Worm (Caenorhabditis elegans) whole organism, L2 larva: ENCODE results near the gene acy-2.

ENCODE experiments used
- C34F6.9 ChIP-seq: fragments of 150-350 bp; optimal IDR thresholded peaks from 2 replicates; lab custom pipeline; 2014; ENCODE audit warnings: missing biosample characterization, missing genetic modification characterization
- R02D3.7 ChIP-seq: fragments of 150-350 bp; optimal IDR thresholded peaks from 2 replicates; lab custom pipeline; 2014; ENCODE audit warnings: missing biosample characterization, missing genetic modification characterization
- ama-1 ChIP-seq: fragments of 150-350 bp; optimal IDR thresholded peaks from 2 replicates; lab custom pipeline; 2018; ENCODE audit warnings: inconsistent platforms
- elt-1 ChIP-seq: fragments of 150-350 bp; optimal IDR thresholded peaks from 2 replicates; lab custom pipeline; 2014; ENCODE audit warnings: missing biosample characterization, missing genetic modification characterization
- lsy-2 ChIP-seq, 2 experiments: fragments of 150-350 bp in 1 of 2; sonication (generic microtip) in 1 of 2; optimal IDR thresholded peaks; 2 replicates each; lab custom pipeline; 2014 to 2017; ENCODE audit warnings: missing biosample characterization in 2 of 2, missing genetic modification characterization in 2 of 2
- nhr-10 ChIP-seq: sonication (generic microtip); optimal IDR thresholded peaks from 2 replicates; lab custom pipeline; 2017; ENCODE audit warnings: missing biosample characterization, missing genetic modification characterization
- nhr-237 ChIP-seq: fragments of 150-350 bp; optimal IDR thresholded peaks from 2 replicates; lab custom pipeline; 2014; ENCODE audit warnings: missing biosample characterization, missing genetic modification characterization
- skn-1 ChIP-seq: sonication (generic microtip); optimal IDR thresholded peaks from 2 replicates; lab custom pipeline; 2017; ENCODE audit warnings: missing biosample characterization, missing genetic modification characterization
- zag-1 ChIP-seq: fragments of 150-350 bp; optimal IDR thresholded peaks from 2 replicates; lab custom pipeline; 2014; ENCODE audit warnings: missing biosample characterization, missing genetic modification characterization
- ztf-4 ChIP-seq: fragments of 150-350 bp; optimal IDR thresholded peaks from 2 replicates; lab custom pipeline; 2014; ENCODE audit warnings: missing biosample characterization, missing genetic modification characterization

Gene acy-2

DNA sequence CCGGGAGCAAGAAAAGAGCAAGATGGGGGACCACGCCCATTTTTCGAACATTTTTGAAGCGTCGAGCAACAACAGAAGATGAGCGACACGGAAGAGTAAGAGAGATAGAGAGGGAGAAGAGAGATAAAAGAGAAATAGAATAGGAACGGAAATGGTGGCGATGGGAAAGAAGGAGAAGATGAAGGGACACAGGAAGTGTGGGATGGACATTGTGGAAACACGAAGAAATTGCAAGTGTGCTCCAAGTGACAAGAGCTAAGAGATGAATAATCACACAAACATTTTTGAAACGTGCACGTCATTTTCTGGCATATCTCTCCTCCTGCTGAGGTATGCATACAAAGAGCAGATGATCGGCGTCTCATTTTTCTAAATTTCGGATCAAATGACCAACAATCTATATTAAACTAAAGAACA, 54.7 kb downstream of the acy-2 start (continued):
- TF ChIP-seq C34F6.9 (tag; lab: Kevin White, UChicago) (peak; percentile 69), skn-1 (no peak), zag-1 (tag; lab: Kevin White, UChicago) (peak; percentile 15), lsy-2 (tag; optimal IDR thresholded peaks at IDR 0.05; lab: Kevin White, UChicago) (peak in 1 of 2 experiments; percentile 58), elt-1 (tag; lab: Kevin White, UChicago) (no peak), nhr-237 (no peak), nhr-10 (tag; lab: Kevin White, UChicago) (no peak), ama-1 (no peak), ztf-4 (tag; lab: Kevin White, UChicago) (peak; percentile 18), R02D3.7 (tag; lab: Kevin White, UChicago) (no peak)
